Fruit fly (Drosophila melanogaster) whole organism, embryonic: ENCODE measurements around the gene bwa.
A peak's percentile ranks its signal among the peaks of the same experiment; 100 is the strongest.

Experiments
- Antp ChIP-seq: fragments of 200-800 bp; sonication (Bioruptor generic); optimal IDR thresholded peaks from 3 replicates; lab custom pipeline; 2016; ENCODE audit warnings: missing biosample characterization, missing genetic modification characterization
- Bgb ChIP-seq: fragments of 200-800 bp; sonication (Bioruptor generic); IDR thresholded peaks from 2 replicates; pipeline ENCODE4 v1.3.6; 2022; ENCODE audit warnings: missing biosample characterization, missing genetic modification characterization; ENCODE audit not compliant: partially characterized antibody
- BtbVII ChIP-seq: fragments of 200-800 bp; sonication (Bioruptor generic); optimal IDR thresholded peaks from 3 replicates; lab custom pipeline; 2017; ENCODE audit warnings: missing biosample characterization, mild to moderate bottlenecking, missing genetic modification characterization
- CG10274 ChIP-seq: fragments of 200-800 bp; sonication (Bioruptor generic); optimal IDR thresholded peaks from 3 replicates; lab custom pipeline; 2017; ENCODE audit warnings: missing biosample characterization, mild to moderate bottlenecking, missing genetic modification characterization
- CG10979 ChIP-seq: fragments of 200-800 bp; sonication (Bioruptor generic); optimal IDR thresholded peaks from 2 replicates; lab custom pipeline; 2018; ENCODE audit warnings: missing biosample characterization, mild to moderate bottlenecking, missing genetic modification characterization, moderate library complexity
- CG11085 ChIP-seq: fragments of 200-800 bp; sonication (Bioruptor generic); IDR thresholded peaks from 2 replicates; pipeline ENCODE4 v1.3.6; 2022; ENCODE audit warnings: missing biosample characterization, missing genetic modification characterization
- CG12769 ChIP-seq: fragments of 200-800 bp; sonication (Bioruptor generic); optimal IDR thresholded peaks from 2 replicates; lab custom pipeline; 2019; ENCODE audit warnings: missing biosample characterization, mild to moderate bottlenecking, missing genetic modification characterization, moderate library complexity
- CG13624 ChIP-seq: fragments of 200-800 bp; sonication (Bioruptor generic); optimal IDR thresholded peaks from 2 replicates; lab custom pipeline; 2016; ENCODE audit warnings: missing biosample characterization, missing genetic modification characterization
- CG14860 ChIP-seq: fragments of 200-800 bp; sonication (Bioruptor generic); IDR thresholded peaks from 3 replicates; pipeline ENCODE4 v1.3.6; 2022; ENCODE audit warnings: missing biosample characterization, missing genetic modification characterization; ENCODE audit not compliant: partially characterized antibody
- CG15073 ChIP-seq: fragments of 200-800 bp; sonication (Bioruptor generic); optimal IDR thresholded peaks from 2 replicates; lab custom pipeline; 2016; ENCODE audit warnings: missing biosample characterization, missing genetic modification characterization
- CG17328 ChIP-seq: fragments of 200-800 bp; sonication (Bioruptor generic); IDR thresholded peaks from 2 replicates; pipeline ENCODE4 v1.3.6; 2022; ENCODE audit warnings: missing biosample characterization, missing genetic modification characterization
- CG17359 ChIP-seq: fragments of 200-800 bp; sonication (Bioruptor generic); optimal IDR thresholded peaks from 3 replicates; lab custom pipeline; 2018; ENCODE audit warnings: missing biosample characterization, mild to moderate bottlenecking, missing genetic modification characterization, moderate library complexity
- CG17361 ChIP-seq: fragments of 200-800 bp; sonication (Bioruptor generic); IDR thresholded peaks from 3 replicates; pipeline ENCODE4 v1.3.6; 2022; ENCODE audit warnings: missing biosample characterization, missing genetic modification characterization
- CG30020 ChIP-seq: fragments of 200-800 bp; optimal IDR thresholded peaks from 2 replicates; lab custom pipeline; 2019; ENCODE audit warnings: missing biosample characterization, mild to moderate bottlenecking, missing genetic modification characterization, moderate library complexity
- CG31224 ChIP-seq: fragments of 200-800 bp; sonication (Bioruptor generic); IDR thresholded peaks from 2 replicates; pipeline ENCODE4 v1.3.6; 2022; ENCODE audit warnings: missing biosample characterization, missing genetic modification characterization
- CG3163 ChIP-seq: fragments of 200-800 bp; sonication (Bioruptor generic); optimal IDR thresholded peaks from 3 replicates; lab custom pipeline; 2016; ENCODE audit warnings: missing biosample characterization, missing genetic modification characterization
- CG32772 ChIP-seq: fragments of 200-800 bp; sonication (Bioruptor generic); IDR thresholded peaks from 2 replicates; pipeline ENCODE4 v1.3.6; 2022; ENCODE audit warnings: missing biosample characterization, missing genetic modification characterization
- CrebB ChIP-seq: fragments of 200-800 bp; sonication (Bioruptor generic); optimal IDR thresholded peaks from 3 replicates; lab custom pipeline; 2018; ENCODE audit warnings: missing biosample characterization, mild to moderate bottlenecking, missing genetic modification characterization
- Dref ChIP-seq: fragments of 200-800 bp; sonication (Bioruptor generic); IDR thresholded peaks from 2 replicates; pipeline ENCODE4 v1.3.6; 2022; ENCODE audit warnings: missing biosample characterization, missing genetic modification characterization
- HHEX ChIP-seq: fragments of 200-800 bp; sonication (Bioruptor generic); optimal IDR thresholded peaks from 3 replicates; lab custom pipeline; 2017; ENCODE audit warnings: missing biosample characterization, mild to moderate bottlenecking, missing genetic modification characterization, missing genetic modification reagents
- Kr ChIP-seq: fragments of 200-800 bp; sonication (Bioruptor generic); optimal IDR thresholded peaks from 2 replicates; lab custom pipeline; 2017; ENCODE audit warnings: missing biosample characterization, mild to moderate bottlenecking, missing genetic modification characterization
- MBD-R2 ChIP-seq: fragments of 200-800 bp; sonication (Bioruptor generic); IDR thresholded peaks from 2 replicates; pipeline ENCODE4 v1.3.6; 2022; ENCODE audit warnings: missing biosample characterization, missing genetic modification characterization
- Myb ChIP-seq: fragments of 200-800 bp; sonication (Bioruptor generic); optimal IDR thresholded peaks from 2 replicates; lab custom pipeline; 2016; ENCODE audit warnings: missing biosample characterization, missing genetic modification characterization
- Ravus ChIP-seq: fragments of 200-800 bp; sonication (Bioruptor generic); IDR thresholded peaks from 2 replicates; pipeline ENCODE4 v1.3.6; 2022; ENCODE audit warnings: missing biosample characterization, missing genetic modification characterization
- Scr ChIP-seq: fragments of 200-800 bp; sonication (Bioruptor generic); IDR thresholded peaks from 2 replicates; pipeline ENCODE4 v1.3.6; 2022; ENCODE audit warnings: missing biosample characterization, missing genetic modification characterization; ENCODE audit not compliant: partially characterized antibody
- Sin3A ChIP-seq: fragments of >200 bp; optimal IDR thresholded peaks from 2 replicates; lab custom pipeline; 2018
- Sry-δ ChIP-seq: fragments of 200-800 bp; sonication (Bioruptor generic); optimal IDR thresholded peaks from 2 replicates; lab custom pipeline; 2016; ENCODE audit warnings: missing biosample characterization, missing genetic modification characterization
- Xbp1 ChIP-seq: fragments of 200-800 bp; sonication (Bioruptor generic); optimal IDR thresholded peaks from 3 replicates; lab custom pipeline; 2016; ENCODE audit warnings: missing biosample characterization, mild to moderate bottlenecking, missing genetic modification characterization
- ase ChIP-seq: fragments of 200-800 bp; sonication (Bioruptor generic); IDR thresholded peaks from 3 replicates; pipeline ENCODE4 v1.3.6; 2022; ENCODE audit warnings: missing biosample characterization, missing genetic modification characterization
- ato ChIP-seq: fragments of 200-800 bp; sonication (Bioruptor generic); IDR thresholded peaks from 2 replicates; pipeline ENCODE4 v1.3.6; 2022; ENCODE audit warnings: missing biosample characterization, missing genetic modification characterization; ENCODE audit not compliant: partially characterized antibody
- btn ChIP-seq: fragments of 200-800 bp; sonication (Bioruptor generic); optimal IDR thresholded peaks from 2 replicates; lab custom pipeline; 2016; ENCODE audit warnings: missing biosample characterization, missing genetic modification characterization
- cg ChIP-seq: fragments of 200-800 bp; sonication (Bioruptor generic); optimal IDR thresholded peaks from 3 replicates; lab custom pipeline; 2019; ENCODE audit warnings: missing biosample characterization, mild to moderate bottlenecking, missing genetic modification characterization, moderate library complexity
- chn ChIP-seq: fragments of 200-800 bp; sonication (Bioruptor generic); optimal IDR thresholded peaks from 2 replicates; lab custom pipeline; 2016; ENCODE audit warnings: missing biosample characterization, missing genetic modification characterization
- dan ChIP-seq: fragments of 200-800 bp; sonication (Bioruptor generic); IDR thresholded peaks from 2 replicates; pipeline ENCODE4 v1.3.6; 2022; ENCODE audit warnings: missing biosample characterization, missing genetic modification characterization
- en ChIP-seq: fragments of 200-800 bp; sonication (Bioruptor generic); optimal IDR thresholded peaks from 2 replicates; lab custom pipeline; 2016; ENCODE audit warnings: missing biosample characterization, missing genetic modification characterization
- fd102C ChIP-seq: fragments of 200-800 bp; sonication (Bioruptor generic); optimal IDR thresholded peaks from 2 replicates; lab custom pipeline; 2018; ENCODE audit warnings: missing biosample characterization, mild to moderate bottlenecking, missing genetic modification characterization, moderate library complexity
- gsb ChIP-seq: fragments of 200-800 bp; sonication (Bioruptor generic); IDR thresholded peaks from 2 replicates; pipeline ENCODE4 v1.3.6; 2022; ENCODE audit warnings: missing biosample characterization, missing genetic modification characterization
- hbn ChIP-seq: fragments of 200-800 bp; sonication (Bioruptor generic); IDR thresholded peaks from 2 replicates; pipeline ENCODE4 v1.3.6; 2022; ENCODE audit warnings: missing biosample characterization, missing genetic modification characterization; ENCODE audit not compliant: partially characterized antibody
- ind ChIP-seq: fragments of 200-800 bp; sonication (Bioruptor generic); optimal IDR thresholded peaks from 3 replicates; lab custom pipeline; 2016; ENCODE audit warnings: missing biosample characterization, missing genetic modification characterization
- insv ChIP-seq, 2 experiments: fragments of 200-800 bp; sonication (Bioruptor generic); optimal IDR thresholded peaks; 3 replicates each; lab custom pipeline; 2016 to 2018; ENCODE audit warnings: missing biosample characterization in 2 of 2, missing genetic modification characterization in 2 of 2
- jing ChIP-seq: fragments of 200-800 bp; sonication (Bioruptor generic); optimal IDR thresholded peaks from 2 replicates; lab custom pipeline; 2018; ENCODE audit warnings: missing biosample characterization, mild to moderate bottlenecking, missing genetic modification characterization
- nerfin-2 ChIP-seq: fragments of 200-800 bp; sonication (Bioruptor generic); IDR thresholded peaks from 2 replicates; pipeline ENCODE4 v1.3.6; 2022; ENCODE audit warnings: missing biosample characterization, missing genetic modification characterization; ENCODE audit not compliant: partially characterized antibody
- oc ChIP-seq: fragments of 200-800 bp; sonication (Bioruptor generic); optimal IDR thresholded peaks from 2 replicates; lab custom pipeline; 2018; ENCODE audit warnings: missing biosample characterization, mild to moderate bottlenecking, missing genetic modification characterization, moderate library complexity
- p53 ChIP-seq: fragments of 200-800 bp; sonication (Bioruptor generic); optimal IDR thresholded peaks from 2 replicates; lab custom pipeline; 2016; ENCODE audit warnings: missing biosample characterization, missing genetic modification characterization
- sc ChIP-seq, 3 experiments: fragments of >200 bp in 2 of 3; fragments of 200-800 bp in 1 of 3; sonication (Bioruptor generic) in 1 of 3; optimal IDR thresholded peaks; 2 replicates in 2 of 3; 3 replicates in 1 of 3; lab custom pipeline; 2017; ENCODE audit warnings: mild to moderate bottlenecking in 1 of 3, missing biosample characterization in 1 of 3, missing genetic modification characterization in 1 of 3, missing genetic modification reagents in 1 of 3
- scrt ChIP-seq: fragments of 200-800 bp; sonication (Bioruptor generic); optimal IDR thresholded peaks from 2 replicates; lab custom pipeline; 2018; ENCODE audit warnings: missing biosample characterization, mild to moderate bottlenecking, missing genetic modification characterization, moderate library complexity
- sna ChIP-seq: fragments of 200-800 bp; sonication (Bioruptor generic); IDR thresholded peaks from 2 replicates; pipeline ENCODE4 v1.3.6; 2022; ENCODE audit warnings: missing biosample characterization, missing genetic modification characterization; ENCODE audit not compliant: partially characterized antibody
- sqz ChIP-seq: fragments of 200-800 bp; sonication (Bioruptor generic); optimal IDR thresholded peaks from 3 replicates; lab custom pipeline; 2018; ENCODE audit warnings: missing biosample characterization, mild to moderate bottlenecking, missing genetic modification characterization
- stwl ChIP-seq: fragments of 200-800 bp; sonication (Bioruptor generic); optimal IDR thresholded peaks from 3 replicates; lab custom pipeline; 2018; ENCODE audit warnings: missing biosample characterization, mild to moderate bottlenecking, missing genetic modification characterization, moderate library complexity
- zen2 ChIP-seq: fragments of 200-800 bp; sonication (Bioruptor generic); IDR thresholded peaks from 3 replicates; pipeline ENCODE4 v1.3.6; 2022; ENCODE audit warnings: missing biosample characterization, missing genetic modification characterization; ENCODE audit not compliant: partially characterized antibody
- zfh2 ChIP-seq: fragments of 200-800 bp; sonication (Bioruptor generic); optimal IDR thresholded peaks from 2 replicates; lab custom pipeline; 2016; ENCODE audit warnings: missing biosample characterization, missing genetic modification characterization

Gene bwa

dm6 chr2L:20065516-20065915 lies 675 bp upstream of the bwa start, which contains the start of gene vls (continued):
- TF ChIP-seq CG14860 = peak; percentile 73
- TF ChIP-seq CG3163 = no peak
- TF ChIP-seq ind (GFP tag; lab: Kevin White, UChicago) = no peak
- peak; percentile 63 for TF ChIP-seq nerfin-2 (GFP tag; lab: Robert Waterston, UW)
- no peak for TF ChIP-seq sc (optimal IDR thresholded peaks at IDR 0.05; lab: Kevin White, UChicago)
- no peak for TF ChIP-seq sc (GFP tag; optimal IDR thresholded peaks at IDR 0.05; lab: Kevin White, UChicago)
- TF ChIP-seq Ravus (GFP tag; lab: Robert Waterston, UW) = no peak
- TF ChIP-seq btn = no peak
- peak; percentile 80 for TF ChIP-seq Bgb
- peak; percentile 85 for TF ChIP-seq Dref
- peak; percentile 68 for TF ChIP-seq Sry-δ (GFP tag; lab: Kevin White, UChicago)
- TF ChIP-seq stwl (tag; lab: Kevin White, UChicago) = peak; percentile 18
- TF ChIP-seq oc (tag; lab: Kevin White, UChicago) = no peak
- no peak for TF ChIP-seq CG17328
- TF ChIP-seq CG30020 (tag; lab: Kevin White, UChicago) = no peak
- TF ChIP-seq Antp (GFP tag; lab: Kevin White, UChicago) = no peak
- peak; percentile 84 for TF ChIP-seq sqz (GFP tag; lab: Kevin White, UChicago)
- TF ChIP-seq en (GFP tag; lab: Kevin White, UChicago) = no peak
- no peak for TF ChIP-seq gsb (GFP tag; lab: Robert Waterston, UW)
- TF ChIP-seq MBD-R2 (GFP tag; lab: Robert Waterston, UW) = peak; percentile 81
- TF ChIP-seq cg (GFP tag; lab: Kevin White, UChicago) = no peak
- peak; percentile 21 for TF ChIP-seq Sin3A (lab: Kevin White, UChicago)
- no peak for TF ChIP-seq CG31224 (GFP tag; lab: Robert Waterston, UW)
- peak; percentile 82 for TF ChIP-seq Scr (GFP tag; lab: Robert Waterston, UW)
- no peak for TF ChIP-seq CG17361 (GFP tag; lab: Robert Waterston, UW)
- TF ChIP-seq ase (GFP tag; lab: Robert Waterston, UW) = no peak
- no peak for TF ChIP-seq insv (GFP tag; optimal IDR thresholded peaks at IDR 0.05; lab: Kevin White, UChicago)
- peak; percentile 83 for TF ChIP-seq hbn (GFP tag; lab: Robert Waterston, UW)
- TF ChIP-seq jing (GFP tag; lab: Kevin White, UChicago) = no peak
- no peak for TF ChIP-seq BtbVII (GFP tag; lab: Kevin White, UChicago)
- TF ChIP-seq zfh2 (GFP tag; lab: Kevin White, UChicago) = no peak
- TF ChIP-seq CG32772 (GFP tag; lab: Robert Waterston, UW) = peak; percentile 90
- no peak for TF ChIP-seq p53 (GFP tag; lab: Kevin White, UChicago)
- no peak for TF ChIP-seq Kr
- no peak for TF ChIP-seq CG15073 (GFP tag; lab: Kevin White, UChicago)
- TF ChIP-seq CG12769 (tag; lab: Kevin White, UChicago) = no peak
- no peak for TF ChIP-seq HHEX (GFP tag; lab: Kevin White, UChicago)
- no peak for TF ChIP-seq CrebB (tag; lab: Kevin White, UChicago)
- TF ChIP-seq CG13624 = no peak
- TF ChIP-seq CG11085 (GFP tag; lab: Robert Waterston, UW) = no peak
- no peak for TF ChIP-seq CG10274 (GFP tag; lab: Kevin White, UChicago)
- TF ChIP-seq ato (GFP tag; lab: Robert Waterston, UW) = peak; percentile 73
- peak; percentile 79 for TF ChIP-seq sna
- peak; percentile 93 for TF ChIP-seq CG17359
- TF ChIP-seq CG10979 = no peak
- no peak for TF ChIP-seq chn (GFP tag; lab: Kevin White, UChicago)
- peak; percentile 81 for TF ChIP-seq zen2
- TF ChIP-seq Xbp1 = no peak
- no peak for TF ChIP-seq fd102C (GFP tag; lab: Kevin White, UChicago)
- TF ChIP-seq Myb (GFP tag; lab: Kevin White, UChicago) = peak; percentile 60
- no peak for TF ChIP-seq scrt (GFP tag; lab: Kevin White, UChicago)
- TF ChIP-seq dan (GFP tag; lab: Robert Waterston, UW) = no peak
